Worm (Caenorhabditis elegans) whole organism, late embryonic: ENCODE results near the gene Y44A6C.2.

ENCODE experiments used
- ceh-24 ChIP-seq: sonication (generic microtip); optimal IDR thresholded peaks from 2 replicates; lab custom pipeline; 2016; ENCODE audit warnings: mild to moderate bottlenecking, missing genetic modification characterization, missing compliant biosample characterization
- elt-2 ChIP-seq: sonication (generic microtip); optimal IDR thresholded peaks from 2 replicates; lab custom pipeline; 2016; ENCODE audit warnings: missing genetic modification reagents, missing genetic modification characterization, missing compliant biosample characterization
- lim-6 ChIP-seq: sonication (generic microtip); optimal IDR thresholded peaks from 2 replicates; lab custom pipeline; 2016; ENCODE audit warnings: missing genetic modification characterization, missing compliant biosample characterization
- nhr-11 ChIP-seq: fragments of 150-350 bp; optimal IDR thresholded peaks from 2 replicates; lab custom pipeline; 2014; ENCODE audit warnings: missing biosample characterization, missing genetic modification characterization
- pag-3 ChIP-seq: sonication (generic microtip); optimal IDR thresholded peaks from 2 replicates; lab custom pipeline; 2016; ENCODE audit warnings: missing compliant biosample characterization, missing genetic modification characterization, borderline replicate concordance
- pat-9 ChIP-seq: fragments of 200-800 bp; sonication (Bioruptor generic); optimal IDR thresholded peaks from 2 replicates; lab custom pipeline; 2018; ENCODE audit warnings: mild to moderate bottlenecking, missing genetic modification characterization, moderate library complexity, missing compliant biosample characterization
- pha-4 ChIP-seq: fragments of 150-350 bp; optimal IDR thresholded peaks from 2 replicates; lab custom pipeline; 2018; ENCODE audit warnings: missing biosample characterization, missing genetic modification reagents, missing genetic modification characterization

DNA sequence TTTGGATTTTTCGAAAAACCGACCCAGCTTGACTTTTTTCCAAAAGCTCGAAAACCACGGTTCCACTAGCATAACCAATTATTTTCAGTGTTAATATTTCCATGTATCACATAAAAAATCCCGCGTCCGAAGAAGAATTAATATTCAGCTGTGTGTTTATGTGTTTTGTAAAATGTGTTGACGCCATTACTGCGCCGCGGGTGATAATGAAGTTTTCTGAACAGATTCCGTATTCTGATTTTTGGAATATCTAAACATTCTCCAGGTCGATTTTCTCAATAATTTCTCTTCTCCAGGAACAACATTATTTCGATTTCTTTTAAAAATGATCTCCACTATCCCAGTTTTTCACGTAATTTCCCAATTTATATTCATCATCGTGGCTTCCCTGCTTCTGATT, 12.6 kb downstream of the Y44A6C.2 start, which contains the start of gene srxa-6:
- no peak for TF ChIP-seq nhr-11
- no peak for TF ChIP-seq pat-9 (tag; lab: Kevin White, UChicago)
- TF ChIP-seq elt-2, result no peak
- no peak for TF ChIP-seq lim-6
- TF ChIP-seq pha-4, result no peak
- no peak for TF ChIP-seq ceh-24 (tag; lab: Kevin White, UChicago)
- TF ChIP-seq pag-3 (tag; lab: Kevin White, UChicago), result no peak
